Worm (Caenorhabditis elegans) whole organism, early embryonic: ENCODE measurements around the gene srh-5.

ENCODE experiments used
- aly-1 ChIP-seq: sonication (generic microtip); optimal IDR thresholded peaks from 2 replicates; lab custom pipeline; 2016; ENCODE audit warnings: missing genetic modification characterization, missing compliant biosample characterization
- ama-1 ChIP-seq: fragments of 150-350 bp; optimal IDR thresholded peaks from 2 replicates; lab custom pipeline; 2014
- ceh-13 ChIP-seq: fragments of 200-800 bp; sonication (Bioruptor generic); optimal IDR thresholded peaks from 2 replicates; lab custom pipeline; 2018; ENCODE audit warnings: mild to moderate bottlenecking, missing genetic modification characterization, missing compliant biosample characterization
- ets-7 ChIP-seq: sonication (generic microtip); optimal IDR thresholded peaks from 2 replicates; lab custom pipeline; 2016; ENCODE audit warnings: missing genotype, missing genetic modification characterization, missing compliant biosample characterization
- hnd-1 ChIP-seq: sonication (generic microtip); optimal IDR thresholded peaks from 2 replicates; lab custom pipeline; 2016; ENCODE audit warnings: missing genetic modification characterization, missing compliant biosample characterization

- TF ChIP-seq ama-1 (lab: Kevin White, UChicago) = no peak
- TF ChIP-seq aly-1 (tag; lab: Kevin White, UChicago) = no peak
- no peak for TF ChIP-seq hnd-1 (tag; lab: Kevin White, UChicago)
- TF ChIP-seq ceh-13 (GFP tag; lab: Kevin White, UChicago) = no peak
- no peak for TF ChIP-seq ets-7 (tag; lab: Kevin White, UChicago)
Measured at ce11 chrV:1721966-1722365, 36.5 kb downstream of the srh-5 start, which contains the start of gene srw-101.
